Worm (Caenorhabditis elegans): Measurements from ENCODE around the gene T01C4.8.

Gene T01C4.8

ce11 chrV:7096811-7097210 lies 32.5 kb downstream of the T01C4.8 start:
- TF ChIP-seq pax-1 (tag; optimal IDR thresholded peaks at IDR 0.05): no peak
- no peak for TF ChIP-seq ets-4 (tag; optimal IDR thresholded peaks at IDR 0.05)
- no peak for TF ChIP-seq tbx-2 (tag; optimal IDR thresholded peaks at IDR 0.05)
- no peak for TF ChIP-seq pag-3 (tag; optimal IDR thresholded peaks at IDR 0.05; ENCODE audit: borderline replicate concordance)
- no peak for TF ChIP-seq ceh-2 (tag; optimal IDR thresholded peaks at IDR 0.05)
- TF ChIP-seq K02D7.2 (tag; optimal IDR thresholded peaks at IDR 0.05): no peak
- TF ChIP-seq ref-2 (tag; optimal IDR thresholded peaks at IDR 0.05): no peak
- TF ChIP-seq fkh-10 (GFP tag; optimal IDR thresholded peaks at IDR 0.05): no peak
- TF ChIP-seq unc-86 (tag; optimal IDR thresholded peaks at IDR 0.05): no peak
- TF ChIP-seq unc-55 (GFP tag; optimal IDR thresholded peaks at IDR 0.05): no peak
- TF ChIP-seq hlh-8 (tag; optimal IDR thresholded peaks at IDR 0.05): no peak
- no peak for TF ChIP-seq T23F11.4 (GFP tag; optimal IDR thresholded peaks at IDR 0.05)
- no peak for TF ChIP-seq hlh-15 (tag; optimal IDR thresholded peaks at IDR 0.05)
- no peak for TF ChIP-seq hlh-30 (tag; optimal IDR thresholded peaks at IDR 0.05; ENCODE audit: insufficient read depth)
- no peak for TF ChIP-seq Y22D7AL.16 (tag; optimal IDR thresholded peaks at IDR 0.05)

DNA sequence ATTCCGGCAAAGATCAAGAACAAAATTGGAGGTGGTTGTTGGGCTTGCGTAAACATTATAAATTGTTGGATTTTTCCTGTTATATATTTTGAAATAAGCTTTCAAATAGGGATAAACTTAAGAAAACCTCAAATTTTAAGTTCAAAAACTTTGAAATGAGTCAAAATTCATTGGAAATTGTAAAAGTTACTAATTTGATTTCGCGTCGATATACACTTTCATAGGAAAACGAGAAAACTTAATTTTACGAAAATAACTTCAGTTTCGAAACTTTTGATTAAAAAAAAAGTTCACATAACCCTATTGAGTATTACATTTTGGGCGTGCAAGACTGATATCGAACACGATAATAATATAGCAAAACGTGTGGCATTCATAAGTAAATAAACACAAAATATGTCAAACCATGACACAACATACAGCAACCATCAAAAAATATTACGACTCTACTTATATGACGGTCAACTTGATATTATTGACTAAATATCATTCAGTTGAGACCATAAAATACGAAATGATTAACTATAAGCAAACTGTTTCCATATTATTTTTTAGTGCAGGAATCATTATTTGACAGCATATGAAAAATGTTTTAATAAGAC lies 33.1 kb downstream of the T01C4.8 start:
- TF ChIP-seq pros-1 (tag; optimal IDR thresholded peaks at IDR 0.05) (no peak), pax-1 (tag; optimal IDR thresholded peaks at IDR 0.05) (no peak), elt-4 (tag; optimal IDR thresholded peaks at IDR 0.05) (no peak), dve-1 (tag; optimal IDR thresholded peaks at IDR 0.05) (no peak), odd-2 (tag; optimal IDR thresholded peaks at IDR 0.05) (no peak), ztf-16 (tag; optimal IDR thresholded peaks at IDR 0.05) (no peak), ceh-6 (GFP tag; optimal IDR thresholded peaks at IDR 0.05) (no peak), ttx-3 (tag; optimal IDR thresholded peaks at IDR 0.05) (no peak), eyg-1 (tag; optimal IDR thresholded peaks at IDR 0.05) (no peak), K09A11.1 (tag; optimal IDR thresholded peaks at IDR 0.05; ENCODE audit: insufficient read depth) (no peak)

DNA sequence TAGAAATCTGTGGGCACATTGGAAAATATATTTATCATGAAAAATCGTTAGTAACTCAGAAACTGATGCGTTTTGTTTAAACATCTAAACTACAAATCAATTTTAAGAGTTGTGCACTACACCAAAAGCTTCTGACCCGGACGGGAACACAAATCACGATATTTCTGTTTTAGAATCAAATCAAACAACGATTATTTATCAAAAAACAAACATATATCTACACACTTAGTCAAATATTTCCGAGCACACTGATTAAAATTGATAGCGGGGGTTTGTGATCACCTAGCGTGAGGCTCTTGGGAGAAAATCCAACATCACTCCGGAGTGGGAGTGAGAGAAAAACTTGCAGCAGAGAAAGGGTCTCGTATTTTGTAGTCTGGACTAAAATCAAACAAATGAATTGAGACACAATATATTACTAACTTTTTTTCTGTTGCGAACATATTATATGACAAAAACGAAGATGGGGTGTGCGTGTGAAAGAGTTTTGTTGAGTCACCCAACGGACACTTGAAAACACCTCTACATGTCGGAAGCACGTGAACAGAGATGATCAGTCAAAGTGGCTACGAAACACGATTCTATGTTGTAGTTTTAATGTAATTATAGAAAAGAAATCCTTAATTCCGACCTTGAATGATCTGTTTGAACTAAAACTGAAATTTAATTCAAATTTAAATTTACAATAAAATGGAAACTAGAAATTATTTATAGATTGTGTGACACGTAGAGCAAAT lies 33.9 kb downstream of the T01C4.8 start:
- TF ChIP-seq C08G9.2 (tag; optimal IDR thresholded peaks at IDR 0.05): no peak
- TF ChIP-seq tbx-2 (tag; optimal IDR thresholded peaks at IDR 0.05): no peak
- TF ChIP-seq ceh-34 (tag; optimal IDR thresholded peaks at IDR 0.05): no peak
- TF ChIP-seq ztf-16 (tag; optimal IDR thresholded peaks at IDR 0.05): no peak

DNA sequence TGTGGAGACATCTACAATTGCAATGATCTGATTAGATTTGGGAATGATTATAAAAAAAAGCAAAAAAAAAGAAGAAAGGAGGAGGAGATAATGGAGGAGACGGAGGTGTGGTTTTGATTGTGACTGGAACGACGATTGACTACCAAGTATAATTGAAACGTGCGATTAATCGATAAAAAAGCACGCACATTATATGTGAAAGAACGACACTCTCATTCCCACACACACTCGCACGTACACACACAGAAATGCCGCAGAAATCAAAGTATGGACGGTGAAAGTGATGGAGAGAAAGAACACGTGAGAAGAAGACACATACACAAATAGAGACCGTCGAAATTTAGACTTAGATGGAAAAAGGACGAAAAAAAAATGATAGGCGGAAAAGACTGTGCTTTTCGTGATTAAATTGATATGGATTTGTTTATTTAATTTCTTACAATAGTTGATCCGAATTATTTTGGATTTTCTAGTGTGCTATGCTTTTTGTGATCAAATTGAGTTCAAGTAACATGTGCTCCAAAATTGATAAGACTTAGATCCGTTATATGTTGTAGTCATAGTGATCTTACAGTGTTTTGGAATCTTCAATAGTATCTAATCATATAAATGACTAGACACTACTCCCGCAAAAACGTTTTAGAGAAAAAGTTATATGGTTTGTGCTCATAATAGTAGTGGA lies 35.5 kb downstream of the T01C4.8 start, which contains the start of gene nhr-135:
Gene nhr-135, minus strand, starts transcription at position 51 of the 682 bp plus-strand sequence.
- TF ChIP-seq tbx-2 (tag; optimal IDR thresholded peaks at IDR 0.05) (no peak), unc-42 (tag; optimal IDR thresholded peaks at IDR 0.05) (no peak), fkh-10 (GFP tag; optimal IDR thresholded peaks at IDR 0.05) (no peak), eyg-1 (tag; optimal IDR thresholded peaks at IDR 0.05) (no peak), elt-2 (tag; optimal IDR thresholded peaks at IDR 0.05) (peak; percentile 8)

- TF ChIP-seq nhr-232 (tag; optimal IDR thresholded peaks at IDR 0.05) (no peak), T23F11.4 (GFP tag; optimal IDR thresholded peaks at IDR 0.05) (no peak), fkh-10 (GFP tag; optimal IDR thresholded peaks at IDR 0.05) (no peak), che-1 (tag; optimal IDR thresholded peaks at IDR 0.05) (no peak), ceh-34 (tag; optimal IDR thresholded peaks at IDR 0.05) (no peak)
Measured at ce11 chrV:7091287-7091686, 38.1 kb downstream of the T01C4.8 start, which contains the start of gene nhr-286. Gene nhr-286 (minus strand): TSS chrV:7091610.

Data from whole organism, late embryonic.